Worm (Caenorhabditis elegans): ENCODE data around the gene Y53C12A.10.
A peak's percentile ranks its signal among the peaks of the same experiment; 100 is the strongest.

Gene Y53C12A.10

ce11 chrII:9679842-9680241, 24.8 kb downstream of the Y53C12A.10 start:
- peak; percentile 61 for TF ChIP-seq hmg-1.2 (GFP tag; IDR thresholded peaks at IDR 0.05)
- TF ChIP-seq tbx-9 (tag; optimal IDR thresholded peaks at IDR 0.05; ENCODE audit: borderline replicate concordance), result no peak

ce11 chrII:9677470-9677869, 27.2 kb downstream of the Y53C12A.10 start:
- TF ChIP-seq nhr-80 (tag; optimal IDR thresholded peaks at IDR 0.05), result peak; percentile 66
- peak in 1 of 2 experiments; percentile 22 for TF ChIP-seq let-607 (tag; optimal IDR thresholded peaks at IDR 0.05)
- TF ChIP-seq F57A8.1 (GFP tag; optimal IDR thresholded peaks at IDR 0.05), result no peak
- TF ChIP-seq unc-130 (GFP tag; optimal IDR thresholded peaks at IDR 0.05), result no peak

ce11 chrII:9674678-9675077, 30.0 kb downstream of the Y53C12A.10 start, which contains the start of gene arc-1:
Gene arc-1 (plus strand): TSS chrII:9674978.
- TF ChIP-seq ceh-27 (GFP tag; optimal IDR thresholded peaks at IDR 0.05) (no peak), ceh-40 (GFP tag; IDR thresholded peaks at IDR 0.05) (no peak), him-1 (tag; optimal IDR thresholded peaks at IDR 0.05) (no peak), madf-10 (tag; optimal IDR thresholded peaks at IDR 0.05) (no peak), sea-2 (GFP tag; IDR thresholded peaks at IDR 0.05) (no peak), Y53G8AR.9 (GFP tag; conservative IDR thresholded peaks at IDR 0.05) (no peak), F52B5.7 (tag; optimal IDR thresholded peaks at IDR 0.05) (no peak), T07F8.4 (tag; optimal IDR thresholded peaks at IDR 0.05) (no peak), lin-26 (GFP tag; IDR thresholded peaks at IDR 0.05) (no peak), ceh-100 (GFP tag; IDR thresholded peaks at IDR 0.05) (no peak), lin-35 (GFP tag; optimal IDR thresholded peaks at IDR 0.05) (no peak), mel-28 (tag; optimal IDR thresholded peaks at IDR 0.05; ENCODE audit: borderline replicate concordance) (no peak), B0035.1 (tag; optimal IDR thresholded peaks at IDR 0.05) (no peak), nhr-80 (tag; optimal IDR thresholded peaks at IDR 0.05) (no peak)

- no peak for TF ChIP-seq snpc-3.4 (tag; optimal IDR thresholded peaks at IDR 0.05)
- TF ChIP-seq attf-6 (GFP tag; IDR thresholded peaks at IDR 0.05), result no peak
- TF ChIP-seq F52B5.7 (tag; optimal IDR thresholded peaks at IDR 0.05), result no peak
- TF ChIP-seq rec-8 (tag; optimal IDR thresholded peaks at IDR 0.05), result no peak
- TF ChIP-seq snpc-4 (GFP tag; optimal IDR thresholded peaks at IDR 0.05), result no peak
- no peak for TF ChIP-seq snpc-4 (tag; optimal IDR thresholded peaks at IDR 0.05)
- no peak for TF ChIP-seq attf-3 (GFP tag; conservative IDR thresholded peaks at IDR 0.05)
- TF ChIP-seq hrde-1 (tag; optimal IDR thresholded peaks at IDR 0.05; ENCODE audit: borderline replicate concordance), result no peak
- TF ChIP-seq hmg-20 (GFP tag; IDR thresholded peaks at IDR 0.05), result no peak
- no peak for TF ChIP-seq lin-40 (tag; optimal IDR thresholded peaks at IDR 0.05)
- no peak for TF ChIP-seq T26A5.8 (tag; optimal IDR thresholded peaks at IDR 0.05)
- no peak for TF ChIP-seq ztf-28 (GFP tag; IDR thresholded peaks at IDR 0.05)
- TF ChIP-seq pha-4 (tag; optimal IDR thresholded peaks at IDR 0.05), result no peak
- TF ChIP-seq lsl-1 (GFP tag; optimal IDR thresholded peaks at IDR 0.05), result no peak
- no peak for TF ChIP-seq ceh-40 (GFP tag; IDR thresholded peaks at IDR 0.05)
- TF ChIP-seq dpl-1 (GFP tag; optimal IDR thresholded peaks at IDR 0.05), result no peak
- no peak for TF ChIP-seq ekl-4 (GFP tag; IDR thresholded peaks at IDR 0.05)
These were observed 33.3 kb downstream of the Y53C12A.10 start, which contains the start of gene ZK1320.7 for ce11 chrII:9671308-9671707. Gene ZK1320.7 (plus strand): TSS chrII:9671608.

All from whole organism, young adult.